Worm (Caenorhabditis elegans): Measurements from ENCODE around the gene cyn-17.

The cyn-17 gene

DNA sequence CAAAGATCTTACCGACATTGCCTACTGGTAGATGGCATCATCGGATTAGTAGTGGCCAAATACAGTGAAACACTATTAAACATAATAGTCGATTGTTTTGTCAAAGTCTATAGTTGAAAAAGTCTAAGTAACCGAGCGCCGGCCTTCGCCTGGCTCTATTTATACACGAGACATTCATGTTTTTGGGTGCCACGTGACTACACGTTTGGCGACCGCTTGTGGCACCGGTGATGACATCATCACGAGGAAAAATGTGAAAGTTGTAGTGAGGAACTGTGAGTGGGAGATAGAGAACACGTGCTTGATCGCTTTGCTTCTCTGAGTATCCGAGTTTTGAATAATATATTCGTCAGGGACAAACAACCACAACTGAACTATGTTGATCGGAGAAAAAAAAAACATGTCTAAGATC, 44.9 kb downstream of the cyn-17 start (continued):
- TF ChIP-seq nhr-237 (tag; optimal IDR thresholded peaks at IDR 0.05): no peak
- no peak for TF ChIP-seq aly-2 (tag; optimal IDR thresholded peaks at IDR 0.05)
- TF ChIP-seq zag-1 (tag; optimal IDR thresholded peaks at IDR 0.05): no peak
- TF ChIP-seq snpc-4 (tag; optimal IDR thresholded peaks at IDR 0.05): no peak
- TF ChIP-seq lsy-12 (tag; optimal IDR thresholded peaks at IDR 0.05): no peak
- TF ChIP-seq sea-2 (GFP tag; optimal IDR thresholded peaks at IDR 0.05): no peak

DNA sequence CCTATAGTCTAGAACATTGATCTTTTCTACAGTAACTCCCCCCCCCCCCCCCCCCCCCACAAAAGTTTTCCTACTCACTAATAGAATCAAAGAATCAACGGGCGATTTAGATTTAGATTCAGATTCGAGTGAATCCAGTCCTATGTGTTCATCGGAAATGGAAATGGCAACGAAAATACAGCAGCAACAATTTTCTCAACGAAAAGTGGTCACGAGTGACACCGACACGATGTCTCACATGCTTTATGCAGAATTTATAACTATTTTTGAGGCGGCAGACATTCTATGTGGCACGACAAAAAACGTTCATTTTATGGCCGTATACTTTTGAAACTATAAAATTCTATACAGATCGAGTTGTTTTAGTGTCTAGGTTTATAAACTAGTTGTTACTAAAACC, 45.7 kb downstream of the cyn-17 start:
- peak; percentile 11 for TF ChIP-seq nhr-23 (tag; optimal IDR thresholded peaks at IDR 0.05)
- no peak for TF ChIP-seq nfya-1 (tag; optimal IDR thresholded peaks at IDR 0.05; ENCODE audit: insufficient read depth)
- TF ChIP-seq nhr-25 (tag; optimal IDR thresholded peaks at IDR 0.05): peak; percentile 14
- no peak for TF ChIP-seq ama-1 (optimal IDR thresholded peaks at IDR 0.05)
- no peak for TF ChIP-seq mdl-1 (tag; optimal IDR thresholded peaks at IDR 0.05)
- no peak for TF ChIP-seq unc-62 (GFP tag; optimal IDR thresholded peaks at IDR 0.05)
- TF ChIP-seq ceh-82 (tag; optimal IDR thresholded peaks at IDR 0.05): no peak
- TF ChIP-seq pha-4 (tag; optimal IDR thresholded peaks at IDR 0.05): no peak
- TF ChIP-seq lsy-12 (tag; optimal IDR thresholded peaks at IDR 0.05): peak; percentile 13
- peak; percentile 19 for TF ChIP-seq snpc-4 (tag; optimal IDR thresholded peaks at IDR 0.05)
- no peak for TF ChIP-seq ztf-4 (tag; optimal IDR thresholded peaks at IDR 0.05)
- TF ChIP-seq unc-39 (tag; optimal IDR thresholded peaks at IDR 0.05): no peak

DNA sequence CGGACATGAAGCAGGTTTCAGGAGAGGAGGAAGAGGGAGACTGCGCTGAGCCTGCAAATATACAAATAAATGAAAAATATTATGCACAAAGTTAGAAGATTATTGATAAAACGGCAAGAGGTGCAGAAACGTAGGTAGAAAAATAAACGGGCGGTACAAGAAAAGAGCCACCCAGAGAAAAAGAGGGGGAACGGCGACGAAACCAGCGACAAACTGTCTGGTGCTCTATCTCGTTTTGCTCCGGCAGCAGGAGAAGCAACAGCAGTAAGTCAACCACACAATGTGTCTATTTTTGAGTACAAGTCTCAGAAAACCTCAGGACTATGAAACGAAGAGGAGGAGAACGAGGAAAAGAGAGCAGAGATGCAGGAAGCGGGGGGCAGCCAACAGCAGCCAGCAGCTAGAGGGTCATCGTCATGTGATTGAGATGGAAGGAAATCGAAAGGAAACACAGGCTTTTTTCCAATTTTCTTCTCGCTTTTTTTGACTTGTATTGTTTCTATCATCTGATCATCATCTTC, 46.3 kb downstream of the cyn-17 start, which contains the start of gene F26F12.3:
Gene F26F12.3 (minus strand): TSS at position 51 of the 521 bp plus-strand sequence.
- TF ChIP-seq ceh-82 (tag; optimal IDR thresholded peaks at IDR 0.05) (no peak), nhr-25 (tag; optimal IDR thresholded peaks at IDR 0.05) (no peak), lin-39 (tag; optimal IDR thresholded peaks at IDR 0.05) (peak; percentile 82), ceh-9 (tag; optimal IDR thresholded peaks at IDR 0.05) (no peak), skn-1 (tag; optimal IDR thresholded peaks at IDR 0.05) (peak; percentile 19), lin-15B (tag; optimal IDR thresholded peaks at IDR 0.05) (peak; percentile 8), R02D3.7 (tag; optimal IDR thresholded peaks at IDR 0.05) (no peak), mdl-1 (tag; optimal IDR thresholded peaks at IDR 0.05) (no peak), egl-27 (tag; optimal IDR thresholded peaks at IDR 0.05) (no peak), elt-2 (tag; optimal IDR thresholded peaks at IDR 0.05) (peak; percentile 88), ztf-4 (tag; optimal IDR thresholded peaks at IDR 0.05) (no peak), ama-1 (optimal IDR thresholded peaks at IDR 0.05) (peak; percentile 25), nhr-11 (tag; optimal IDR thresholded peaks at IDR 0.05) (peak; percentile 47), eor-1 (tag; optimal IDR thresholded peaks at IDR 0.05) (no peak), sea-2 (GFP tag; optimal IDR thresholded peaks at IDR 0.05) (no peak), ztf-11 (tag; optimal IDR thresholded peaks at IDR 0.05) (no peak), nhr-237 (tag; optimal IDR thresholded peaks at IDR 0.05) (no peak), jun-1 (tag; optimal IDR thresholded peaks at IDR 0.05) (peak; percentile 3), lsy-12 (tag; optimal IDR thresholded peaks at IDR 0.05) (peak; percentile 30), unc-62 (GFP tag; optimal IDR thresholded peaks at IDR 0.05) (no peak), fkh-10 (GFP tag; optimal IDR thresholded peaks at IDR 0.05) (peak; percentile 66), nhr-28 (tag; optimal IDR thresholded peaks at IDR 0.05) (no peak), nhr-77 (tag; optimal IDR thresholded peaks at IDR 0.05) (no peak), egl-5 (tag; optimal IDR thresholded peaks at IDR 0.05) (peak; percentile 55), fos-1 (tag; optimal IDR thresholded peaks at IDR 0.05) (no peak), nfya-1 (tag; optimal IDR thresholded peaks at IDR 0.05; ENCODE audit: insufficient read depth) (peak; percentile 77), unc-39 (tag; optimal IDR thresholded peaks at IDR 0.05) (no peak), snpc-4 (tag; optimal IDR thresholded peaks at IDR 0.05) (peak; percentile 10), zag-1 (tag; optimal IDR thresholded peaks at IDR 0.05) (no peak), pqm-1 (tag; optimal IDR thresholded peaks at IDR 0.05) (peak; percentile 77), tbx-2 (tag; optimal IDR thresholded peaks at IDR 0.05) (peak; percentile 47), pha-4 (tag; optimal IDR thresholded peaks at IDR 0.05) (peak; percentile 89), hmg-11 (tag; optimal IDR thresholded peaks at IDR 0.05) (peak; percentile 74), ZK546.5 (tag; optimal IDR thresholded peaks at IDR 0.05) (no peak), daf-12 (tag; optimal IDR thresholded peaks at IDR 0.05) (no peak)

DNA sequence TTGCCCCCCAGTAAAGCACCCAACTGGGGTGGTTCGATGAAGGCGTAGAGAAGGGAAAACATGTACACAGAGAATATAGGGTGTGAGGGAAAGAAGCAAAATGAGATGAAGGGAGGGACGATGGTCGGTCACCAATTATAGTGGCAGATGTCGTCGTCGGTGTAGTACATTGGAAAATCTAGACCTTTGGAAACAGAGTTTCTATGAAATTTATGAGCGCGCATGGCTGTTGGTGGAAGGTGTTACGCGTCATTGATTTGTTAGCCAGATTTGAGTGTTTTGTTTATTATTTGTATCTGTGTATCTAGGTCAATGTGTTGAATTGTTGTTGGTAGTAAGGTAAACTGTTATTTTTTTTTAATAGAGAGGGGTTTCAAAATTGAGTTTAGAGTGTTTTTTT, 47.3 kb downstream of the cyn-17 start:
- TF ChIP-seq mml-1 (tag; optimal IDR thresholded peaks at IDR 0.05) (no peak), egl-5 (tag; optimal IDR thresholded peaks at IDR 0.05) (peak; percentile 7), nhr-23 (tag; optimal IDR thresholded peaks at IDR 0.05) (peak; percentile 51)
